Fruit fly (Drosophila melanogaster) whole organism, embryonic: ENCODE results near the gene CG14856.
A peak's percentile ranks its signal among the peaks of the same experiment; 100 is the strongest.

Experiments
- ATbp ChIP-seq: fragments of 200-800 bp; sonication (Bioruptor generic); optimal IDR thresholded peaks from 2 replicates; lab custom pipeline; 2017; ENCODE audit warnings: missing biosample characterization, mild to moderate bottlenecking, missing genetic modification characterization, missing genetic modification reagents
- Atf-2 ChIP-seq: fragments of 200-800 bp; sonication (Bioruptor generic); optimal IDR thresholded peaks from 2 replicates; lab custom pipeline; 2016; ENCODE audit warnings: missing biosample characterization, missing genetic modification characterization
- Atf3 ChIP-seq: fragments of 200-800 bp; sonication (Bioruptor generic); optimal IDR thresholded peaks from 3 replicates; lab custom pipeline; 2016; ENCODE audit warnings: missing biosample characterization, missing genetic modification characterization
- Blimp-1 ChIP-seq: fragments of 200-800 bp; sonication (Bioruptor generic); optimal IDR thresholded peaks from 3 replicates; lab custom pipeline; 2018; ENCODE audit warnings: missing biosample characterization, missing genetic modification characterization, mild to moderate bottlenecking, moderate library complexity, missing genetic modification reagents
- CG10959 ChIP-seq: fragments of 200-800 bp; sonication (Bioruptor generic); IDR thresholded peaks from 2 replicates; pipeline ENCODE4 v1.3.6; 2022; ENCODE audit warnings: missing biosample characterization, missing genetic modification characterization
- CG11398 ChIP-seq: fragments of 200-800 bp; sonication (Bioruptor generic); optimal IDR thresholded peaks from 2 replicates; lab custom pipeline; 2016; ENCODE audit warnings: missing biosample characterization, missing genetic modification characterization
- CG14014 ChIP-seq: fragments of 200-800 bp; sonication (Bioruptor generic); IDR thresholded peaks from 2 replicates; pipeline ENCODE4 v1.3.6; 2022; ENCODE audit warnings: missing biosample characterization, missing genetic modification characterization
- CG1832 ChIP-seq: fragments of 200-800 bp; sonication (Bioruptor generic); optimal IDR thresholded peaks from 2 replicates; lab custom pipeline; 2017; ENCODE audit warnings: missing biosample characterization, mild to moderate bottlenecking, missing genetic modification characterization, inconsistent platforms
- CG31388 ChIP-seq: fragments of 200-800 bp; sonication (Bioruptor generic); optimal IDR thresholded peaks from 2 replicates; lab custom pipeline; 2016; ENCODE audit warnings: missing biosample characterization, missing genetic modification characterization
- CG3407 ChIP-seq: fragments of 200-800 bp; sonication (Bioruptor generic); optimal IDR thresholded peaks from 2 replicates; lab custom pipeline; 2018; ENCODE audit warnings: missing biosample characterization, mild to moderate bottlenecking, missing genetic modification characterization
- CG4730 ChIP-seq: fragments of 200-800 bp; sonication (Bioruptor generic); IDR thresholded peaks from 2 replicates; pipeline ENCODE4 v1.3.6; 2022; ENCODE audit warnings: missing biosample characterization, missing genetic modification characterization
- CG6654 ChIP-seq: fragments of 200-800 bp; sonication (Bioruptor generic); optimal IDR thresholded peaks from 2 replicates; lab custom pipeline; 2017; ENCODE audit warnings: missing biosample characterization, mild to moderate bottlenecking, missing genetic modification characterization
- CG6765 ChIP-seq: fragments of 200-800 bp; sonication (Bioruptor generic); optimal IDR thresholded peaks from 3 replicates; lab custom pipeline; 2017; ENCODE audit warnings: missing biosample characterization, mild to moderate bottlenecking, missing genetic modification characterization
- CG7963 ChIP-seq: fragments of 200-800 bp; sonication (Bioruptor generic); IDR thresholded peaks from 3 replicates; pipeline ENCODE4 v1.3.6; 2022; ENCODE audit warnings: missing biosample characterization, missing genetic modification characterization; ENCODE audit not compliant: partially characterized antibody
- CG9437 ChIP-seq: fragments of 200-800 bp; sonication (Bioruptor generic); optimal IDR thresholded peaks from 2 replicates; lab custom pipeline; 2018; ENCODE audit warnings: missing biosample characterization, mild to moderate bottlenecking, missing genetic modification characterization
- CG9876 ChIP-seq: fragments of 200-800 bp; sonication (Bioruptor generic); optimal IDR thresholded peaks from 2 replicates; lab custom pipeline; 2016; ENCODE audit warnings: missing biosample characterization, missing genetic modification characterization
- Doc3 ChIP-seq: fragments of 200-800 bp; sonication (Bioruptor generic); IDR thresholded peaks from 3 replicates; pipeline ENCODE4 v1.3.6; 2022; ENCODE audit warnings: missing biosample characterization, missing genetic modification characterization; ENCODE audit not compliant: partially characterized antibody
- Drgx ChIP-seq: fragments of 200-800 bp; sonication (Bioruptor generic); IDR thresholded peaks from 2 replicates; pipeline ENCODE4 v1.3.6; 2022; ENCODE audit warnings: missing biosample characterization, missing genetic modification characterization
- HLH3B ChIP-seq: fragments of 200-800 bp; sonication (Bioruptor generic); IDR thresholded peaks from 2 replicates; pipeline ENCODE4 v1.3.6; 2022; ENCODE audit warnings: missing biosample characterization, missing genetic modification characterization
- HLHmδ ChIP-seq: fragments of 200-800 bp; sonication (Bioruptor generic); optimal IDR thresholded peaks from 2 replicates; lab custom pipeline; 2018; ENCODE audit warnings: missing biosample characterization, mild to moderate bottlenecking, missing genetic modification characterization, moderate library complexity
- Hr39 ChIP-seq: fragments of >200 bp; optimal IDR thresholded peaks from 2 replicates; lab custom pipeline; 2017
- MBD-R2 ChIP-seq: fragments of 200-800 bp; sonication (Bioruptor generic); IDR thresholded peaks from 2 replicates; pipeline ENCODE4 v1.3.6; 2022; ENCODE audit warnings: missing biosample characterization, missing genetic modification characterization
- Med ChIP-seq: fragments of 200-800 bp; sonication (Bioruptor generic); peaks from one replicate; lab custom pipeline; 2016; ENCODE audit warnings: missing biosample characterization, missing genetic modification characterization, mild to moderate bottlenecking, inconsistent platforms, moderate library complexity
- NC2β ChIP-seq: fragments of 200-800 bp; sonication (Bioruptor generic); optimal IDR thresholded peaks from 2 replicates; lab custom pipeline; 2016; ENCODE audit warnings: missing biosample characterization, missing genetic modification characterization
- NK7.1 ChIP-seq: fragments of 200-800 bp; sonication (Bioruptor generic); optimal IDR thresholded peaks from 3 replicates; lab custom pipeline; 2016; ENCODE audit warnings: missing biosample characterization, missing genetic modification characterization
- Sox100B ChIP-seq: fragments of 200-800 bp; sonication (Bioruptor generic); optimal IDR thresholded peaks from 3 replicates; lab custom pipeline; 2018; ENCODE audit warnings: missing biosample characterization, mild to moderate bottlenecking, missing genetic modification characterization
- Sry-δ ChIP-seq: fragments of 200-800 bp; sonication (Bioruptor generic); optimal IDR thresholded peaks from 2 replicates; lab custom pipeline; 2016; ENCODE audit warnings: missing biosample characterization, missing genetic modification characterization
- ase ChIP-seq: fragments of 200-800 bp; sonication (Bioruptor generic); IDR thresholded peaks from 3 replicates; pipeline ENCODE4 v1.3.6; 2022; ENCODE audit warnings: missing biosample characterization, missing genetic modification characterization
- croc ChIP-seq: fragments of 200-800 bp; sonication (Bioruptor generic); conservative IDR thresholded peaks from 3 replicates; pipeline ENCODE4 v1.3.6; 2022; ENCODE audit warnings: missing biosample characterization, missing genetic modification characterization
- dati ChIP-seq: fragments of 200-800 bp; sonication (Bioruptor generic); IDR thresholded peaks from 2 replicates; pipeline ENCODE4 v1.3.6; 2022; ENCODE audit warnings: missing biosample characterization, missing genetic modification characterization
- dimm ChIP-seq: fragments of 200-800 bp; sonication (Bioruptor generic); IDR thresholded peaks from 2 replicates; pipeline ENCODE4 v1.3.6; 2022; ENCODE audit warnings: missing biosample characterization, missing genetic modification characterization
- dmrt99B ChIP-seq: fragments of 200-800 bp; sonication (Bioruptor generic); optimal IDR thresholded peaks from 2 replicates; lab custom pipeline; 2018; ENCODE audit warnings: missing biosample characterization, mild to moderate bottlenecking, missing genetic modification characterization, moderate library complexity
- esg ChIP-seq: fragments of 200-800 bp; sonication (Bioruptor generic); conservative IDR thresholded peaks from 2 replicates; pipeline ENCODE4 v1.3.6; 2022; ENCODE audit warnings: missing biosample characterization, missing genetic modification characterization
- ewg ChIP-seq: fragments of 200-800 bp; sonication (Bioruptor generic); optimal IDR thresholded peaks from 3 replicates; lab custom pipeline; 2017; ENCODE audit warnings: mild to moderate bottlenecking, missing biosample characterization, missing genetic modification reagents, missing genetic modification characterization
- ftz-f1 ChIP-seq: fragments of 200-800 bp; sonication (Bioruptor generic); optimal IDR thresholded peaks from 2 replicates; lab custom pipeline; 2016; ENCODE audit warnings: missing biosample characterization, missing genetic modification characterization
- gt ChIP-seq: fragments of 200-800 bp; sonication (Bioruptor generic); IDR thresholded peaks from 2 replicates; pipeline ENCODE4 v1.3.6; 2022; ENCODE audit warnings: missing biosample characterization, missing genetic modification characterization
- ind ChIP-seq: fragments of 200-800 bp; sonication (Bioruptor generic); optimal IDR thresholded peaks from 3 replicates; lab custom pipeline; 2016; ENCODE audit warnings: missing biosample characterization, missing genetic modification characterization
- kah ChIP-seq: fragments of 200-800 bp; sonication (Bioruptor generic); optimal IDR thresholded peaks from 2 replicates; lab custom pipeline; 2018; ENCODE audit warnings: missing biosample characterization, mild to moderate bottlenecking, missing genetic modification characterization
- kay ChIP-seq: fragments of 200-800 bp; sonication (Bioruptor generic); optimal IDR thresholded peaks from 2 replicates; lab custom pipeline; 2016; ENCODE audit warnings: missing biosample characterization, missing genetic modification characterization
- ken ChIP-seq: fragments of 200-800 bp; sonication (Bioruptor generic); IDR thresholded peaks from 3 replicates; pipeline ENCODE4 v1.3.6; 2022; ENCODE audit warnings: missing biosample characterization, missing genetic modification characterization
- mam ChIP-seq: fragments of 200-800 bp; sonication (Bioruptor generic); optimal IDR thresholded peaks from 3 replicates; lab custom pipeline; 2016; ENCODE audit warnings: missing biosample characterization, missing genetic modification characterization
- nau ChIP-seq: fragments of 200-800 bp; sonication (Bioruptor generic); optimal IDR thresholded peaks from 3 replicates; lab custom pipeline; 2017; ENCODE audit warnings: missing biosample characterization, mild to moderate bottlenecking, missing genetic modification characterization, missing genetic modification reagents
- org-1 ChIP-seq: fragments of 200-800 bp; sonication (Bioruptor generic); optimal IDR thresholded peaks from 2 replicates; lab custom pipeline; 2017; ENCODE audit warnings: missing biosample characterization, missing genetic modification characterization
- otp ChIP-seq: fragments of 200-800 bp; sonication (Bioruptor generic); IDR thresholded peaks from 3 replicates; pipeline ENCODE4, ENCODE4 v1.3.6; 2022; ENCODE audit warnings: missing biosample characterization, missing genetic modification characterization
- pb ChIP-seq: fragments of 200-800 bp; sonication (Bioruptor generic); optimal IDR thresholded peaks from 3 replicates; lab custom pipeline; 2016; ENCODE audit warnings: missing biosample characterization, missing genetic modification characterization
- psq ChIP-seq: fragments of 200-800 bp; sonication (Bioruptor generic); optimal IDR thresholded peaks from 2 replicates; lab custom pipeline; 2017; ENCODE audit warnings: missing biosample characterization, missing genetic modification characterization
- ranshi ChIP-seq: fragments of 200-800 bp; sonication (Bioruptor generic); IDR thresholded peaks from 2 replicates; pipeline ENCODE4 v1.3.6; 2022; ENCODE audit warnings: missing biosample characterization, missing genetic modification characterization
- salm ChIP-seq: fragments of 200-800 bp; sonication (Bioruptor generic); optimal IDR thresholded peaks from 2 replicates; lab custom pipeline; 2018; ENCODE audit warnings: missing biosample characterization, mild to moderate bottlenecking, missing genetic modification characterization
- sob ChIP-seq: fragments of 200-800 bp; sonication (Bioruptor generic); IDR thresholded peaks from 2 replicates; pipeline ENCODE4 v1.3.6; 2022; ENCODE audit warnings: missing biosample characterization, missing genetic modification characterization
- sr ChIP-seq: fragments of 200-800 bp; sonication (Bioruptor generic); IDR thresholded peaks from 3 replicates; pipeline ENCODE4 v1.3.6; 2022; ENCODE audit warnings: missing biosample characterization, missing genetic modification characterization
- ssp ChIP-seq: fragments of 200-800 bp; sonication (Bioruptor generic); IDR thresholded peaks from 2 replicates; pipeline ENCODE4 v1.3.6; 2022; ENCODE audit warnings: missing biosample characterization, missing genetic modification characterization
- tio ChIP-seq: fragments of 200-800 bp; sonication (Bioruptor generic); optimal IDR thresholded peaks from 2 replicates; lab custom pipeline; 2017; ENCODE audit warnings: missing biosample characterization, missing genetic modification characterization, inconsistent platforms
- zen2 ChIP-seq: fragments of 200-800 bp; sonication (Bioruptor generic); IDR thresholded peaks from 3 replicates; pipeline ENCODE4 v1.3.6; 2022; ENCODE audit warnings: missing biosample characterization, missing genetic modification characterization; ENCODE audit not compliant: partially characterized antibody

CG14856 gene

DNA sequence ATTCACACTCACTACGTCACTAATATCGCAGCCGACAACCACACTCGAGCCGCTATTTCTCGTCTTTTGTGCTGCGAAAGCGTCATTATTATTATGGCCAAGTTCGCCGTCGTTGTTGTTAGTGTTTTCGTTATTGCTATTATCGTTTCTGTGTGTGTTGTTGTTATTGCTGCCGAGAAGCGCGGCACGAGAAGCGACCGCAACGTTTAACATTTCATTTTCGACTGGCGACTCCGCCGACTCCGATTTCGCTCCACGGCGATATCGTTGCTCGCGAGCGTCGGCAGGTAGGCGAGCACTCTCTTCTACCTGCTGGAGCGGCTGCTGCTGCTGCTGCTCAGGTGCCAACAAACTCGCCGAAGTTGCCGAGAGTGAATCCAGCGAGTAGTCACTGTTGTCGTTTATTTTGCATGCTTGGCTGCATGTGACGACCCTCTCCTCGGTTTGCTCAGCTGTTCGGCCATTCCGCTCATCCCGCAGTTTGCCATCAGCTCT is 19.0 kb downstream of the CG14856 start (continued):
- peak; percentile 3 for TF ChIP-seq dmrt99B
- no peak for TF ChIP-seq CG10959 (GFP tag; lab: Robert Waterston, UW)
- no peak for TF ChIP-seq zen2 (GFP tag; lab: Robert Waterston, UW)
- no peak for TF ChIP-seq Drgx
- peak; percentile 8 for TF ChIP-seq CG11398
- no peak for TF ChIP-seq CG3407 (GFP tag; lab: Kevin White, UChicago)
- no peak for TF ChIP-seq esg
- no peak for TF ChIP-seq salm (tag; lab: Kevin White, UChicago)
- TF ChIP-seq pb, result no peak
- no peak for TF ChIP-seq Sry-δ (GFP tag; lab: Kevin White, UChicago)
- no peak for TF ChIP-seq ewg (GFP tag; lab: Kevin White, UChicago)
- TF ChIP-seq CG9437 (GFP tag; lab: Kevin White, UChicago), result no peak
- no peak for TF ChIP-seq Doc3 (GFP tag; lab: Robert Waterston, UW)
- TF ChIP-seq kah (GFP tag; lab: Kevin White, UChicago), result peak; percentile 7
- no peak for TF ChIP-seq Sox100B (GFP tag; lab: Kevin White, UChicago)
- no peak for TF ChIP-seq CG31388 (GFP tag; lab: Kevin White, UChicago)
- TF ChIP-seq CG7963, result no peak
- TF ChIP-seq gt (GFP tag; lab: Robert Waterston, UW), result no peak
- TF ChIP-seq NC2β, result no peak
- TF ChIP-seq ranshi (GFP tag; lab: Robert Waterston, UW), result no peak
- no peak for TF ChIP-seq croc
- TF ChIP-seq MBD-R2, result no peak
- TF ChIP-seq Atf3 (GFP tag; lab: Kevin White, UChicago), result no peak
- no peak for TF ChIP-seq otp
- TF ChIP-seq Med (GFP tag; lab: Kevin White, UChicago), result peak; percentile 83
- TF ChIP-seq dimm (GFP tag; lab: Robert Waterston, UW), result no peak
- TF ChIP-seq HLH3B, result no peak
- TF ChIP-seq nau (GFP tag; lab: Kevin White, UChicago), result peak; percentile 24
- no peak for TF ChIP-seq ftz-f1 (GFP tag; lab: Kevin White, UChicago)
- peak; percentile 50; the same call in 1 of the 2 replicates for TF ChIP-seq sob (GFP tag; lab: Robert Waterston, UW)
- no peak for TF ChIP-seq ATbp (GFP tag; lab: Kevin White, UChicago)
- no peak for TF ChIP-seq kay (GFP tag; lab: Kevin White, UChicago)
- no peak for TF ChIP-seq HLHmδ (GFP tag; lab: Kevin White, UChicago)
- no peak for TF ChIP-seq NK7.1 (GFP tag; lab: Kevin White, UChicago)
- no peak for TF ChIP-seq CG14014 (GFP tag; lab: Robert Waterston, UW)
- TF ChIP-seq CG1832, result no peak
- TF ChIP-seq org-1 (GFP tag; lab: Kevin White, UChicago), result no peak
- TF ChIP-seq CG9876 (GFP tag; lab: Kevin White, UChicago), result no peak
- no peak for TF ChIP-seq Hr39 (lab: Kevin White, UChicago)
- TF ChIP-seq Blimp-1 (GFP tag; lab: Kevin White, UChicago), result no peak
- no peak for TF ChIP-seq CG6654 (GFP tag; lab: Kevin White, UChicago)
- TF ChIP-seq dati, result no peak
- TF ChIP-seq mam (GFP tag; lab: Kevin White, UChicago), result no peak
- TF ChIP-seq sr (GFP tag; lab: Robert Waterston, UW), result no peak
- no peak for TF ChIP-seq CG6765 (GFP tag; lab: Kevin White, UChicago)
- no peak for TF ChIP-seq ken (GFP tag; lab: Robert Waterston, UW)
- no peak for TF ChIP-seq tio (GFP tag; lab: Kevin White, UChicago)
- no peak for TF ChIP-seq ssp (GFP tag; lab: Robert Waterston, UW)
- TF ChIP-seq ase, result no peak
- no peak for TF ChIP-seq Atf-2
- TF ChIP-seq psq (GFP tag; lab: Kevin White, UChicago), result no peak
- no peak for TF ChIP-seq CG4730 (GFP tag; lab: Robert Waterston, UW)
- TF ChIP-seq ind (GFP tag; lab: Kevin White, UChicago), result no peak
